Fruit fly (Drosophila melanogaster) whole organism, embryonic: Measurements from ENCODE around the gene mAChR-B.
A peak's percentile ranks its signal among the peaks of the same experiment; 100 is the strongest.

Experiments
- ATbp ChIP-seq: fragments of 200-800 bp; sonication (Bioruptor generic); optimal IDR thresholded peaks from 2 replicates; lab custom pipeline; 2017; ENCODE audit warnings: missing biosample characterization, mild to moderate bottlenecking, missing genetic modification characterization, missing genetic modification reagents
- Aef1 ChIP-seq: fragments of 200-800 bp; sonication (Bioruptor generic); IDR thresholded peaks from 3 replicates; pipeline ENCODE4 v1.3.6; 2022; ENCODE audit warnings: missing biosample characterization, missing genetic modification characterization
- Awh ChIP-seq: fragments of 200-800 bp; sonication (Bioruptor generic); IDR thresholded peaks from 2 replicates; pipeline ENCODE4, ENCODE4 v1.3.6; 2022; ENCODE audit warnings: missing biosample characterization, missing genetic modification characterization
- C15 ChIP-seq: fragments of 200-800 bp; sonication (Bioruptor generic); IDR thresholded peaks from 3 replicates; pipeline ENCODE4 v1.3.6; 2022; ENCODE audit warnings: missing biosample characterization, missing genetic modification characterization
- CG10267 ChIP-seq: fragments of 200-800 bp; sonication (Bioruptor generic); optimal IDR thresholded peaks from 2 replicates; lab custom pipeline; 2018; ENCODE audit warnings: missing biosample characterization, mild to moderate bottlenecking, missing genetic modification characterization, moderate library complexity
- CG10565 ChIP-seq: fragments of 200-800 bp; sonication (Bioruptor generic); optimal IDR thresholded peaks from 3 replicates; lab custom pipeline; 2016; ENCODE audit warnings: missing biosample characterization, mild to moderate bottlenecking, missing genetic modification characterization
- CG10979 ChIP-seq: fragments of 200-800 bp; sonication (Bioruptor generic); optimal IDR thresholded peaks from 2 replicates; lab custom pipeline; 2018; ENCODE audit warnings: missing biosample characterization, mild to moderate bottlenecking, missing genetic modification characterization, moderate library complexity
- CG11085 ChIP-seq: fragments of 200-800 bp; sonication (Bioruptor generic); IDR thresholded peaks from 2 replicates; pipeline ENCODE4 v1.3.6; 2022; ENCODE audit warnings: missing biosample characterization, missing genetic modification characterization
- CG12219 ChIP-seq: fragments of 200-800 bp; sonication (Bioruptor generic); optimal IDR thresholded peaks from 3 replicates; lab custom pipeline; 2018; ENCODE audit warnings: missing biosample characterization, mild to moderate bottlenecking, missing genetic modification characterization
- CG12391 ChIP-seq: fragments of 200-800 bp; sonication (Bioruptor generic); optimal IDR thresholded peaks from 3 replicates; lab custom pipeline; 2018; ENCODE audit warnings: missing biosample characterization, mild to moderate bottlenecking, missing genetic modification characterization, moderate library complexity
- CG17328 ChIP-seq: fragments of 200-800 bp; sonication (Bioruptor generic); IDR thresholded peaks from 2 replicates; pipeline ENCODE4 v1.3.6; 2022; ENCODE audit warnings: missing biosample characterization, missing genetic modification characterization
- CG17385 ChIP-seq: fragments of 200-800 bp; sonication (Bioruptor generic); optimal IDR thresholded peaks from 3 replicates; lab custom pipeline; 2018; ENCODE audit warnings: missing biosample characterization, mild to moderate bottlenecking, missing genetic modification characterization
- CG1792 ChIP-seq: fragments of 200-800 bp; sonication (Bioruptor generic); optimal IDR thresholded peaks from 2 replicates; lab custom pipeline; 2016; ENCODE audit warnings: missing biosample characterization, missing genetic modification characterization
- CG18599 ChIP-seq: fragments of 200-800 bp; sonication (Bioruptor generic); optimal IDR thresholded peaks from 3 replicates; lab custom pipeline; 2017; ENCODE audit warnings: missing biosample characterization, missing genetic modification characterization, mild to moderate bottlenecking, moderate library complexity, missing genetic modification reagents
- CG30431 ChIP-seq: fragments of 200-800 bp; sonication (Bioruptor generic); optimal IDR thresholded peaks from 2 replicates; lab custom pipeline; 2017; ENCODE audit warnings: missing biosample characterization, missing genetic modification characterization
- CG4328 ChIP-seq: fragments of 200-800 bp; sonication (Bioruptor generic); optimal IDR thresholded peaks from 3 replicates; lab custom pipeline; 2017; ENCODE audit warnings: missing biosample characterization, missing genetic modification reagents, missing genetic modification characterization
- CG43689 ChIP-seq: fragments of 200-800 bp; sonication (Bioruptor generic); IDR thresholded peaks from 2 replicates; pipeline ENCODE4 v1.3.6; 2022; ENCODE audit warnings: missing biosample characterization, missing genetic modification characterization
- CG6175 ChIP-seq: fragments of 200-800 bp; sonication (Bioruptor generic); IDR thresholded peaks from 3 replicates; pipeline ENCODE4 v1.3.6; 2022; ENCODE audit warnings: missing biosample characterization, missing genetic modification characterization
- CG7745 ChIP-seq: fragments of 200-800 bp; sonication (Bioruptor generic); optimal IDR thresholded peaks from 2 replicates; lab custom pipeline; 2018; ENCODE audit warnings: missing biosample characterization, mild to moderate bottlenecking, missing genetic modification characterization, moderate library complexity
- CG8765 ChIP-seq: fragments of 200-800 bp; sonication (Bioruptor generic); IDR thresholded peaks from 2 replicates; pipeline ENCODE4 v1.3.6; 2022; ENCODE audit warnings: missing biosample characterization, missing genetic modification characterization
- Dll ChIP-seq: fragments of 200-800 bp; sonication (Bioruptor generic); IDR thresholded peaks from 4 replicates; pipeline ENCODE4 v1.3.6; 2022; ENCODE audit warnings: missing biosample characterization, missing genetic modification characterization; ENCODE audit not compliant: partially characterized antibody
- HmgZ ChIP-seq: fragments of 200-800 bp; sonication (Bioruptor generic); optimal IDR thresholded peaks from 2 replicates; lab custom pipeline; 2018; ENCODE audit warnings: missing biosample characterization, mild to moderate bottlenecking, missing genetic modification characterization
- Oli ChIP-seq: fragments of 200-800 bp; sonication (Bioruptor generic); optimal IDR thresholded peaks from 2 replicates; lab custom pipeline; 2018; ENCODE audit warnings: missing biosample characterization, mild to moderate bottlenecking, missing genetic modification characterization, moderate library complexity
- Pdp1 ChIP-seq, 2 experiments: fragments of 200-800 bp; sonication (Bioruptor generic); optimal IDR thresholded peaks; 3 replicates each; lab custom pipeline; 2016; ENCODE audit warnings: missing biosample characterization in 2 of 2, missing genetic modification characterization in 2 of 2, mild to moderate bottlenecking in 1 of 2, moderate library complexity in 1 of 2
- Six4 ChIP-seq: fragments of 200-800 bp; sonication (Bioruptor generic); optimal IDR thresholded peaks from 2 replicates; lab custom pipeline; 2016; ENCODE audit warnings: missing biosample characterization, missing genetic modification characterization
- Sox100B ChIP-seq: fragments of 200-800 bp; sonication (Bioruptor generic); optimal IDR thresholded peaks from 3 replicates; lab custom pipeline; 2018; ENCODE audit warnings: missing biosample characterization, mild to moderate bottlenecking, missing genetic modification characterization
- TFAM ChIP-seq: fragments of 200-800 bp; sonication (Bioruptor generic); optimal IDR thresholded peaks from 2 replicates; lab custom pipeline; 2017; ENCODE audit warnings: missing biosample characterization, missing genetic modification characterization, inconsistent platforms
- Tbp ChIP-seq: fragments of >200 bp; optimal IDR thresholded peaks from 2 replicates; lab custom pipeline; 2018; ENCODE audit warnings: missing biosample characterization, missing genetic modification characterization
- Vsx1 ChIP-seq: fragments of 200-800 bp; sonication (Bioruptor generic); optimal IDR thresholded peaks from 2 replicates; lab custom pipeline; 2017; ENCODE audit warnings: missing biosample characterization, mild to moderate bottlenecking, missing genetic modification characterization, missing genetic modification reagents
- ab ChIP-seq: fragments of 200-800 bp; sonication (Bioruptor generic); optimal IDR thresholded peaks from 2 replicates; lab custom pipeline; 2016; ENCODE audit warnings: missing biosample characterization, missing genetic modification characterization
- al ChIP-seq: fragments of 200-800 bp; sonication (Bioruptor generic); IDR thresholded peaks from 2 replicates; pipeline ENCODE4 v1.3.6; 2022; ENCODE audit warnings: missing biosample characterization, missing genetic modification characterization
- ato ChIP-seq: fragments of 200-800 bp; sonication (Bioruptor generic); IDR thresholded peaks from 2 replicates; pipeline ENCODE4 v1.3.6; 2022; ENCODE audit warnings: missing biosample characterization, missing genetic modification characterization; ENCODE audit not compliant: partially characterized antibody
- cg ChIP-seq: fragments of 200-800 bp; sonication (Bioruptor generic); optimal IDR thresholded peaks from 3 replicates; lab custom pipeline; 2019; ENCODE audit warnings: missing biosample characterization, mild to moderate bottlenecking, missing genetic modification characterization, moderate library complexity
- esg ChIP-seq: fragments of 200-800 bp; sonication (Bioruptor generic); conservative IDR thresholded peaks from 2 replicates; pipeline ENCODE4 v1.3.6; 2022; ENCODE audit warnings: missing biosample characterization, missing genetic modification characterization
- gcm ChIP-seq: fragments of 200-800 bp; sonication (Bioruptor generic); optimal IDR thresholded peaks from 2 replicates; lab custom pipeline; 2019; ENCODE audit warnings: missing biosample characterization, mild to moderate bottlenecking, missing genetic modification characterization, moderate library complexity
- gsb ChIP-seq: fragments of 200-800 bp; sonication (Bioruptor generic); IDR thresholded peaks from 2 replicates; pipeline ENCODE4 v1.3.6; 2022; ENCODE audit warnings: missing biosample characterization, missing genetic modification characterization
- inv ChIP-seq: fragments of 200-800 bp; sonication (Bioruptor generic); IDR thresholded peaks from 2 replicates; pipeline ENCODE4 v1.3.6; 2022; ENCODE audit warnings: missing biosample characterization, missing genetic modification characterization; ENCODE audit not compliant: partially characterized antibody
- knrl ChIP-seq: fragments of 200-800 bp; sonication (Bioruptor generic); IDR thresholded peaks from 3 replicates; pipeline ENCODE4 v1.3.6; 2022; ENCODE audit warnings: missing biosample characterization, missing genetic modification characterization; ENCODE audit not compliant: partially characterized antibody
- lab ChIP-seq: fragments of 200-800 bp; sonication (Bioruptor generic); optimal IDR thresholded peaks from 3 replicates; lab custom pipeline; 2017; ENCODE audit warnings: missing biosample characterization, missing genetic modification characterization, mild to moderate bottlenecking, moderate library complexity, missing genetic modification reagents
- lbe ChIP-seq: fragments of 200-800 bp; sonication (Bioruptor generic); optimal IDR thresholded peaks from 2 replicates; lab custom pipeline; 2016; ENCODE audit warnings: missing biosample characterization, mild to moderate bottlenecking, missing genetic modification characterization
- nmo ChIP-seq: fragments of 200-800 bp; sonication (Bioruptor generic); optimal IDR thresholded peaks from 2 replicates; lab custom pipeline; 2018; ENCODE audit warnings: missing biosample characterization, mild to moderate bottlenecking, missing genetic modification characterization, moderate library complexity
- p53 ChIP-seq: fragments of 200-800 bp; sonication (Bioruptor generic); optimal IDR thresholded peaks from 2 replicates; lab custom pipeline; 2016; ENCODE audit warnings: missing biosample characterization, missing genetic modification characterization
- pb ChIP-seq: fragments of 200-800 bp; sonication (Bioruptor generic); optimal IDR thresholded peaks from 3 replicates; lab custom pipeline; 2016; ENCODE audit warnings: missing biosample characterization, missing genetic modification characterization
- ranshi ChIP-seq: fragments of 200-800 bp; sonication (Bioruptor generic); IDR thresholded peaks from 2 replicates; pipeline ENCODE4 v1.3.6; 2022; ENCODE audit warnings: missing biosample characterization, missing genetic modification characterization
- row ChIP-seq: fragments of 200-800 bp; sonication (Bioruptor generic); IDR thresholded peaks from 3 replicates; pipeline ENCODE4 v1.3.6; 2022; ENCODE audit warnings: missing biosample characterization, missing genetic modification characterization
- sens-2 ChIP-seq: fragments of 200-800 bp; sonication (Bioruptor generic); IDR thresholded peaks from 2 replicates; pipeline ENCODE4 v1.3.6; 2022; ENCODE audit warnings: missing biosample characterization, missing genetic modification characterization
- seq ChIP-seq: fragments of 200-800 bp; sonication (Bioruptor generic); IDR thresholded peaks from 2 replicates; pipeline ENCODE4 v1.3.6; 2022; ENCODE audit warnings: missing biosample characterization, missing genetic modification characterization
- tin ChIP-seq: fragments of 200-800 bp; sonication (Bioruptor generic); optimal IDR thresholded peaks from 3 replicates; lab custom pipeline; 2016; ENCODE audit warnings: missing biosample characterization, missing genetic modification characterization

mAChR-B gene

DNA sequence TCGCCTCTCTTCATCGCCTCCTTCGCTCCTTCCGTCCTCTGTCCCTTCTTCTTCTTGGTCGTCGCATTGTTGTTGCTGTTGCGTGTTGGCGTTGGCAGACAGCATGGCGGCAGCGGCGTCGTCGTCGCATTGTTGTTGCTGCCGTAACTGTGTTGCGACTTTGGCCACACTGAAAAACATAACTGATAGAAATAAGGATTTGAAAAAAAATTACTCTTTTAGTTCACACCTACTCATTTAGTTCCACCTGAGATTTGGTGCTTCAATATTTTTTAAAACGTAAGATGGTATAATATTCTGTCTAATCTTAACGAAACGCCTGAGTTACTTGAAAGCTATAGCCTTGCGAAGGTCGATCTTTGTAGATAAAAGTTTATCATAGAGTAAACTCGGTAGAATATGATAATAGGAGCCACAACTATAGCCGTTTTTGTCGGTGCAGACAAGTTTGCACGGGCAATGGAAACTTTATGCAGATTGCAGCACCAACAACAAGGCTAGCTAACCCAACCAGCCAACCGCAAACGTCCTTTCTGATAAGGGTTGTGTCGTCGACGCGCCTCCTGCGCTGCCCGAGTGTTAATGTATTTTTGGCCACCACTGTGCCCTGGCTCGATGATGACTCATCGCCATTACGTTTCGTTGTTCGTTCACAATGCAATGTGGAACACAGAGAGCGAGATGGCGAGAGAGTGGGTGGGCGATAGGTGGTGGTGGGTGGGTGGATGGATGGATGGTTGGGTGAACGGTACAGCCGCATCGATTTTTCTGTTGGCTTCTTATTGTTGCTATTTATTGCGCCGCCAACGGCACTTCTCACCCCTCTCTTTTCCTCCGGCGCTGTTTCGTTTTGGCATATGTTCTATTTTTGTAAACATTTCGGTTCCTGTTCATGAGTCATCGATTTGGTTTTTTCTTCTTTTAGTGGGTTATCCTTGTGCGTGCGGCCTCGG lies 54.1 kb downstream of the mAChR-B start:
- TF ChIP-seq CG18599 (GFP tag; lab: Kevin White, UChicago): peak; percentile 89
- peak; percentile 73 for TF ChIP-seq CG10267 (tag; lab: Kevin White, UChicago)
- no peak for TF ChIP-seq C15 (GFP tag; lab: Robert Waterston, UW)
- peak; percentile 80 for TF ChIP-seq lab (GFP tag; lab: Kevin White, UChicago)
- TF ChIP-seq Sox100B: peak; percentile 87
- TF ChIP-seq Six4 (GFP tag; lab: Kevin White, UChicago): peak; percentile 37
- no peak for TF ChIP-seq ab
- peak; percentile 10; the same call in 1 of the 3 replicates for TF ChIP-seq knrl (GFP tag; lab: Robert Waterston, UW)
- peak; percentile 71 for TF ChIP-seq esg (GFP tag; lab: Robert Waterston, UW)
- no peak for TF ChIP-seq CG43689
- no peak for TF ChIP-seq Dll (GFP tag; lab: Robert Waterston, UW)
- TF ChIP-seq CG17385 (GFP tag; lab: Kevin White, UChicago): peak; percentile 78
- peak; percentile 54; the same call in 1 of the 2 replicates for TF ChIP-seq ranshi
- peak; percentile 10 for TF ChIP-seq TFAM (GFP tag; lab: Kevin White, UChicago)
- peak; percentile 40; the same call in 1 of the 2 replicates for TF ChIP-seq Awh
- no peak for TF ChIP-seq inv (GFP tag; lab: Robert Waterston, UW)
- TF ChIP-seq CG12391 (tag; lab: Kevin White, UChicago): peak; percentile 84
- peak; percentile 48 for TF ChIP-seq HmgZ (tag; lab: Kevin White, UChicago)
- TF ChIP-seq row (GFP tag; lab: Robert Waterston, UW): peak; percentile 73
- TF ChIP-seq tin (GFP tag; lab: Kevin White, UChicago): peak; percentile 74
- TF ChIP-seq CG10979 (tag; lab: Kevin White, UChicago): peak; percentile 80
- peak; percentile 75 for TF ChIP-seq CG30431 (GFP tag; lab: Kevin White, UChicago)
- peak; percentile 13 for TF ChIP-seq p53 (GFP tag; lab: Kevin White, UChicago)
- peak; percentile 68 for TF ChIP-seq pb (GFP tag; lab: Kevin White, UChicago)
- no peak for TF ChIP-seq cg (GFP tag; lab: Kevin White, UChicago)
- TF ChIP-seq lbe (GFP tag; lab: Kevin White, UChicago): peak; percentile 16
- peak; percentile 70 for TF ChIP-seq Aef1 (GFP tag; lab: Robert Waterston, UW)
- TF ChIP-seq Vsx1: peak; percentile 72
- TF ChIP-seq Pdp1 (GFP tag; optimal IDR thresholded peaks at IDR 0.05; lab: Kevin White, UChicago): peak; percentile 75 to 79
- peak; percentile 45 for TF ChIP-seq CG1792 (GFP tag; lab: Kevin White, UChicago)
- TF ChIP-seq ato (GFP tag; lab: Robert Waterston, UW): no peak
- peak; percentile 51 for TF ChIP-seq seq (GFP tag; lab: Robert Waterston, UW)
- TF ChIP-seq Tbp: no peak
- no peak for TF ChIP-seq CG10565 (GFP tag; lab: Kevin White, UChicago)
- peak; percentile 40; the same call in 1 of the 2 replicates for TF ChIP-seq CG11085 (GFP tag; lab: Robert Waterston, UW)
- no peak for TF ChIP-seq CG6175 (GFP tag; lab: Robert Waterston, UW)
- no peak for TF ChIP-seq al (GFP tag; lab: Robert Waterston, UW)
- TF ChIP-seq nmo (GFP tag; lab: Kevin White, UChicago): peak; percentile 89
- TF ChIP-seq Oli (tag; lab: Kevin White, UChicago): peak; percentile 86
- peak; percentile 54 for TF ChIP-seq gcm
- TF ChIP-seq CG4328 (GFP tag; lab: Kevin White, UChicago): peak; percentile 21
- TF ChIP-seq ATbp (GFP tag; lab: Kevin White, UChicago): peak; percentile 79
- peak; percentile 65 for TF ChIP-seq CG17328
- TF ChIP-seq CG7745 (tag; lab: Kevin White, UChicago): no peak
- TF ChIP-seq sens-2 (GFP tag; lab: Robert Waterston, UW): no peak
- TF ChIP-seq CG12219 (GFP tag; lab: Kevin White, UChicago): peak; percentile 80
- TF ChIP-seq gsb (GFP tag; lab: Robert Waterston, UW): no peak
- TF ChIP-seq CG8765 (GFP tag; lab: Robert Waterston, UW): no peak
